Fruit fly (Drosophila melanogaster): Measurements from ENCODE around the gene okr.

Gene okr

dm6 chr2L:3001953-3002352 is 9.4 kb upstream of the okr start (continued):
- TF ChIP-seq CG6276 (GFP tag; optimal IDR thresholded peaks at IDR 0.05) (peak; percentile 63), Smox (GFP tag; optimal IDR thresholded peaks at IDR 0.05) (no peak), CG1621 (tag; optimal IDR thresholded peaks at IDR 0.05) (no peak), CG4318 (GFP tag; optimal IDR thresholded peaks at IDR 0.05) (peak; percentile 20), Hr38 (GFP tag; optimal IDR thresholded peaks at IDR 0.05) (no peak), eg (GFP tag; IDR thresholded peaks at IDR 0.05) (peak; percentile 58; the same call in 2 of the 3 replicates), vri (GFP tag; optimal IDR thresholded peaks at IDR 0.05) (no peak), Sox15 (GFP tag; optimal IDR thresholded peaks at IDR 0.05) (no peak), dsx (GFP tag; optimal IDR thresholded peaks at IDR 0.05; ENCODE audit: poor library complexity, severe bottlenecking) (no peak), CG8632 (GFP tag; optimal IDR thresholded peaks at IDR 0.05) (no peak), Hr39 (GFP tag; optimal IDR thresholded peaks at IDR 0.05) (no peak), CG8319 (GFP tag; optimal IDR thresholded peaks at IDR 0.05) (no peak)

dm6 chr2L:3000517-3000934 is 8.0 kb upstream of the okr start:
- no peak for TF ChIP-seq CG6792 (GFP tag; optimal IDR thresholded peaks at IDR 0.05)
- TF ChIP-seq vri (GFP tag; optimal IDR thresholded peaks at IDR 0.05) = no peak
- TF ChIP-seq CG6276 (GFP tag; optimal IDR thresholded peaks at IDR 0.05) = no peak

- TF ChIP-seq fkh (GFP tag; optimal IDR thresholded peaks at IDR 0.05) (peak; percentile 69), eg (GFP tag; IDR thresholded peaks at IDR 0.05) (0 out of 3 replicates have a peak, but pooled peaks have one; percentile 9), Eip78C (GFP tag) (peak; percentile 38), spab (GFP tag; optimal IDR thresholded peaks at IDR 0.05) (no peak)
Measured at dm6 chr2L:2999609-3000008, 7.0 kb upstream of the okr start.

- TF ChIP-seq spab (GFP tag; optimal IDR thresholded peaks at IDR 0.05) (no peak), CG8632 (GFP tag; optimal IDR thresholded peaks at IDR 0.05) (no peak), CG32006 (GFP tag; optimal IDR thresholded peaks at IDR 0.05) (no peak), cyc (GFP tag; optimal IDR thresholded peaks at IDR 0.05) (no peak), CG3032 (tag; optimal IDR thresholded peaks at IDR 0.05) (no peak), fd59A (GFP tag; optimal IDR thresholded peaks at IDR 0.05) (no peak), CG11762 (GFP tag; optimal IDR thresholded peaks at IDR 0.05; ENCODE audit: insufficient read depth) (no peak), dsx (GFP tag; optimal IDR thresholded peaks at IDR 0.05; ENCODE audit: poor library complexity, severe bottlenecking) (no peak), CG6808 (GFP tag; optimal IDR thresholded peaks at IDR 0.05) (no peak), vri (GFP tag; optimal IDR thresholded peaks at IDR 0.05) (no peak), CG3919 (GFP tag; optimal IDR thresholded peaks at IDR 0.05) (no peak), CG31627 (GFP tag; optimal IDR thresholded peaks at IDR 0.05) (no peak), dac (GFP tag; optimal IDR thresholded peaks at IDR 0.05) (no peak), CG9139 (GFP tag; optimal IDR thresholded peaks at IDR 0.05) (no peak), achi (GFP tag; optimal IDR thresholded peaks at IDR 0.05) (no peak), Sox15 (GFP tag; optimal IDR thresholded peaks at IDR 0.05) (no peak), fkh (GFP tag; optimal IDR thresholded peaks at IDR 0.05) (no peak), ss (GFP tag; optimal IDR thresholded peaks at IDR 0.05) (no peak), CG6163 (GFP tag; IDR thresholded peaks at IDR 0.05) (0 out of 3 replicates have a peak, but pooled peaks have one; percentile 7), svp (GFP tag) (no peak), Eip93F (GFP tag; optimal IDR thresholded peaks at IDR 0.05) (no peak), CG8119 (GFP tag; IDR thresholded peaks at IDR 0.05) (no peak), salr (GFP tag; optimal IDR thresholded peaks at IDR 0.05) (no peak), Eip78C (GFP tag) (peak; percentile 41), CG15336 (GFP tag; IDR thresholded peaks at IDR 0.05) (no peak), CG34406 (GFP tag; optimal IDR thresholded peaks at IDR 0.05) (no peak), acj6 (GFP tag; optimal IDR thresholded peaks at IDR 0.05) (no peak), Met (GFP tag; optimal IDR thresholded peaks at IDR 0.05) (no peak), CG10669 (GFP tag; optimal IDR thresholded peaks at IDR 0.05) (no peak), pdm3 (GFP tag; optimal IDR thresholded peaks at IDR 0.05) (no peak), CG6792 (GFP tag; optimal IDR thresholded peaks at IDR 0.05) (no peak), topi (GFP tag; optimal IDR thresholded peaks at IDR 0.05) (no peak), fd85E (GFP tag; optimal IDR thresholded peaks at IDR 0.05) (no peak), Lpt (GFP tag; optimal IDR thresholded peaks at IDR 0.05) (no peak), esn (GFP tag; optimal IDR thresholded peaks at IDR 0.05) (peak; percentile 26), CG8319 (GFP tag; optimal IDR thresholded peaks at IDR 0.05) (no peak), CG16779 (tag; optimal IDR thresholded peaks at IDR 0.05) (no peak), Sox14 (GFP tag; optimal IDR thresholded peaks at IDR 0.05) (peak; percentile 12)
Measured at dm6 chr2L:2999113-2999512, 6.6 kb upstream of the okr start, which contains the start of gene Ccdc85. TSS of gene Ccdc85 (plus strand) at chr2L:2999286.
